Fruit fly (Drosophila melanogaster): ENCODE data around the gene tty.
A peak's percentile ranks its signal among the peaks of the same experiment; 100 is the strongest.

Gene tty

dm6 chrX:21315852-21316251, 23.6 kb downstream of the tty start, which contains the start of gene Rpt6 (continued):
- no peak for TF ChIP-seq sqz (GFP tag; optimal IDR thresholded peaks at IDR 0.05)
- TF ChIP-seq CG12299 (tag; optimal IDR thresholded peaks at IDR 0.05) = no peak
- TF ChIP-seq pzg (GFP tag; optimal IDR thresholded peaks at IDR 0.05) = peak; percentile 80
- no peak for TF ChIP-seq CG15696 (tag; optimal IDR thresholded peaks at IDR 0.05)
- no peak for TF ChIP-seq rib (GFP tag; IDR thresholded peaks at IDR 0.05)
- TF ChIP-seq CG5245 (GFP tag; optimal IDR thresholded peaks at IDR 0.05) = no peak
- peak; percentile 31 for TF ChIP-seq nmo (GFP tag; optimal IDR thresholded peaks at IDR 0.05)
- peak; percentile 73 for TF ChIP-seq Scr (GFP tag; IDR thresholded peaks at IDR 0.05; ENCODE audit: partially characterized antibody)
- TF ChIP-seq zf30C (GFP tag; optimal IDR thresholded peaks at IDR 0.05) = no peak
- no peak for TF ChIP-seq CG13123 (GFP tag; optimal IDR thresholded peaks at IDR 0.05)
- TF ChIP-seq CG14710 (tag; optimal IDR thresholded peaks at IDR 0.05) = peak; percentile 45
- no peak for TF ChIP-seq Atf6 (GFP tag; IDR thresholded peaks at IDR 0.05)
- TF ChIP-seq Med (GFP tag) = peak; percentile 84
- no peak for TF ChIP-seq emc (GFP tag; optimal IDR thresholded peaks at IDR 0.05)
- TF ChIP-seq CG3838 (GFP tag; optimal IDR thresholded peaks at IDR 0.05) = no peak
- TF ChIP-seq lilli (GFP tag; optimal IDR thresholded peaks at IDR 0.05) = peak; percentile 11
- TF ChIP-seq CG8089 (GFP tag; optimal IDR thresholded peaks at IDR 0.05) = no peak
- TF ChIP-seq CG18619 (GFP tag; optimal IDR thresholded peaks at IDR 0.05) = no peak
- TF ChIP-seq CG17385 (GFP tag; optimal IDR thresholded peaks at IDR 0.05) = no peak
- TF ChIP-seq CG17802 (tag; optimal IDR thresholded peaks at IDR 0.05) = no peak
- no peak for TF ChIP-seq Sox102F (GFP tag; optimal IDR thresholded peaks at IDR 0.05)
- TF ChIP-seq vnd (GFP tag; IDR thresholded peaks at IDR 0.05; ENCODE audit: partially characterized antibody) = peak; percentile 68
- peak; percentile 69 for TF ChIP-seq CG16813 (GFP tag; IDR thresholded peaks at IDR 0.05; ENCODE audit: partially characterized antibody)
- TF ChIP-seq Opbp (GFP tag; IDR thresholded peaks at IDR 0.05; ENCODE audit: partially characterized antibody) = peak; percentile 80
- no peak for TF ChIP-seq Dip2 (GFP tag; IDR thresholded peaks at IDR 0.05)
- peak; percentile 17 for TF ChIP-seq HmgZ (tag; optimal IDR thresholded peaks at IDR 0.05)
- TF ChIP-seq so (GFP tag; IDR thresholded peaks at IDR 0.05) = no peak
- no peak for TF ChIP-seq Oaz (GFP tag; IDR thresholded peaks at IDR 0.05)
- TF ChIP-seq CG10147 (GFP tag; optimal IDR thresholded peaks at IDR 0.05) = no peak
- TF ChIP-seq lola (GFP tag; optimal IDR thresholded peaks at IDR 0.05) = no peak
- TF ChIP-seq CG11723 (GFP tag; optimal IDR thresholded peaks at IDR 0.05) = no peak
- peak in 1 of 3 experiments; percentile 15 for TF ChIP-seq Stat92E (GFP tag; optimal IDR thresholded peaks at IDR 0.05)
- peak; percentile 12 for TF ChIP-seq trem (tag; optimal IDR thresholded peaks at IDR 0.05)
- no peak for TF ChIP-seq ssp (GFP tag; IDR thresholded peaks at IDR 0.05)
- TF ChIP-seq CG3065 (GFP tag; optimal IDR thresholded peaks at IDR 0.05) = no peak
- no peak for TF ChIP-seq unpg (GFP tag; optimal IDR thresholded peaks at IDR 0.05)
- peak; percentile 59; the same call in 1 of the 2 replicates for TF ChIP-seq nerfin-2 (GFP tag; IDR thresholded peaks at IDR 0.05; ENCODE audit: partially characterized antibody)
- no peak for TF ChIP-seq CG10462 (GFP tag; optimal IDR thresholded peaks at IDR 0.05)
- TF ChIP-seq CTCF (GFP tag; optimal IDR thresholded peaks at IDR 0.05) = peak; percentile 46
- TF ChIP-seq CG15514 (GFP tag; optimal IDR thresholded peaks at IDR 0.05) = peak; percentile 50
- TF ChIP-seq Aef1 (GFP tag; IDR thresholded peaks at IDR 0.05) = no peak
- peak; percentile 81 for TF ChIP-seq amos (GFP tag; IDR thresholded peaks at IDR 0.05; ENCODE audit: partially characterized antibody)
- TF ChIP-seq CG15011 (GFP tag; optimal IDR thresholded peaks at IDR 0.05) = no peak
- peak; percentile 21 for TF ChIP-seq gro (GFP tag; optimal IDR thresholded peaks at IDR 0.05)
- TF ChIP-seq CG16779 (GFP tag; IDR thresholded peaks at IDR 0.05) = no peak
- TF ChIP-seq klu (GFP tag; IDR thresholded peaks at IDR 0.05) = no peak
- TF ChIP-seq Ets97D (GFP tag; optimal IDR thresholded peaks at IDR 0.05) = peak; percentile 39
- no peak for TF ChIP-seq Hr3 (GFP tag; optimal IDR thresholded peaks at IDR 0.05)
- no peak for TF ChIP-seq lov (optimal IDR thresholded peaks at IDR 0.05)
- no peak for TF ChIP-seq lov (GFP tag; IDR thresholded peaks at IDR 0.05)
- no peak for TF ChIP-seq cad (GFP tag; optimal IDR thresholded peaks at IDR 0.05)
